Worm (Caenorhabditis elegans) whole organism, midembryonic: ENCODE measurements around the gene F38B2.4.

ENCODE experiments used
- T22C8.4 ChIP-seq: fragments of 200-800 bp; sonication (Bioruptor generic); IDR thresholded peaks from 2 replicates; pipeline ENCODE4 v1.3.6; 2022; ENCODE audit warnings: missing genetic modification characterization, missing compliant biosample characterization
- cog-1 ChIP-seq: sonication (generic microtip); optimal IDR thresholded peaks from 2 replicates; lab custom pipeline; 2016; ENCODE audit warnings: missing genetic modification characterization, missing compliant biosample characterization
- flt-1 ChIP-seq: fragments of 200-800 bp; sonication (Bioruptor generic); IDR thresholded peaks from 2 replicates; pipeline ENCODE4 v1.3.6; 2022; ENCODE audit warnings: missing genetic modification characterization, missing compliant biosample characterization
- klf-2 ChIP-seq: fragments of 200-800 bp; sonication (Bioruptor generic); conservative IDR thresholded peaks from 2 replicates; pipeline ENCODE4 v1.3.6; 2022; ENCODE audit warnings: missing genetic modification reagents, missing genetic modification characterization, missing compliant biosample characterization
- med-1 ChIP-seq: sonication (generic microtip); optimal IDR thresholded peaks from 2 replicates; lab custom pipeline; 2017; ENCODE audit warnings: missing genetic modification characterization, mild to moderate bottlenecking, missing compliant biosample characterization, antibody characterized with exemption, missing genetic modification reagents; ENCODE audit not compliant: insufficient read depth
- ref-1 ChIP-seq: fragments of 200-800 bp; sonication (Bioruptor generic); conservative IDR thresholded peaks from 2 replicates; pipeline ENCODE4 v1.3.6; 2022; ENCODE audit warnings: missing genetic modification reagents, missing genetic modification characterization, missing compliant biosample characterization
- tab-1 ChIP-seq: fragments of 200-800 bp; sonication (Bioruptor generic); IDR thresholded peaks from 2 replicates; pipeline ENCODE4 v1.3.6; 2022; ENCODE audit warnings: missing genetic modification characterization, missing compliant biosample characterization
- ztf-23 ChIP-seq: fragments of 200-800 bp; sonication (Bioruptor generic); IDR thresholded peaks from 2 replicates; pipeline ENCODE4 v1.3.6; 2022; ENCODE audit warnings: missing genetic modification reagents, missing genetic modification characterization, missing compliant biosample characterization
- ztf-29 ChIP-seq: fragments of 200-800 bp; sonication (Bioruptor generic); IDR thresholded peaks from 2 replicates; pipeline ENCODE4 v1.3.6; 2022; ENCODE audit warnings: missing genetic modification reagents, missing genetic modification characterization, missing compliant biosample characterization

Gene F38B2.4

DNA sequence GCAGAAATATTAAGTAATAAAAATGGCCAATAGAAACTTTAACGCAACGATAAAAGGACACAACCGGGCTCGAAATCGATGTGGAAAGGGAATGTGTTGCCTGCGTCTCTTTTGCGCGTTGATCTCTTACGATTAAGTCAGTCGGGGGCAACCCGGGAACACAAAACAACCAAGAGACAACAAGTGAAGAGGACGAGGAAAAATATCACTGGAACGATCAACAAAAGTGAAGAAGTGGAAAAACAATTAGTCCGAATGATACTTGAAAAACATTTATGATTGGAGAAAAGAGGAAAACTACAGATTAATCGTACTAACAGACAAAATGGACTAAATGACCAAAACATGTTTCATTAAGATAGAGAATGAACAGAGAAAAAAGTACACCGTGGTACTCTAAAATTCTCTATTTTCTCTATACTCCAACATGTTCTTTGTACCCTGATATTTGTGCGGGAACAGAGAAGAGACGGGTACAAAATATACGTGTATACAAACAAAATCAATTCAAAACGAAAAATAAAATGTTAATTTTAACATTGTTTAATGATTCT is 22.8 kb upstream of the F38B2.4 start, which contains the start of gene F08G12.5:
F08G12.5 (minus strand) TSS at position 1 of the 554 bp plus-strand sequence.
- TF ChIP-seq ztf-23 (GFP tag; lab: Robert Waterston, UW) (no peak), cog-1 (no peak), flt-1 (no peak), ref-1 (GFP tag; lab: Robert Waterston, UW) (no peak), med-1 (GFP tag; lab: Kevin White, UChicago) (no peak), ztf-29 (GFP tag; lab: Robert Waterston, UW) (no peak), tab-1 (GFP tag; lab: Robert Waterston, UW) (no peak), klf-2 (GFP tag; lab: Robert Waterston, UW) (no peak), T22C8.4 (GFP tag; lab: Robert Waterston, UW) (no peak)

DNA sequence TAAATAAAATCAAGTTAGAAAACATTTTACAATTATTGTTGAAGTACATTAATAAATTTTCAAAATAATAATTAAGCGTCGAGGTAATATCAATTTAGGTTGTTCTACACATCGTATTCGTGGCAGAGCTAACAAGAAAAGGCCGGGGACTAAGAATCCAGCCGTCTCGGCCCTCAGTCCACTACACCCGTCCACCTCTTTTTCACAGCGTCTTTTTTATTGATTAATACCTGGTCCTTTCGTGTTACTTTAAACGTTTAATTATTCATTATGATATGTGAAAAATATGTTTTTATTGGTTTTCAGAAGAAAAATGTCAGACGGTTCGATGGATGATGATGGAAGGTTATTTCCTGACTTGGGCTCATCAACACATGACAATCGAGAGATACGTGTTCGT is 19.5 kb upstream of the F38B2.4 start, which contains the start of gene vhl-1:
vhl-1 (plus strand) TSS at position 301 of the 400 bp plus-strand sequence.
- no peak for TF ChIP-seq klf-2 (GFP tag; lab: Robert Waterston, UW)
- no peak for TF ChIP-seq T22C8.4 (GFP tag; lab: Robert Waterston, UW)
- TF ChIP-seq ref-1 (GFP tag; lab: Robert Waterston, UW) = no peak
- TF ChIP-seq tab-1 (GFP tag; lab: Robert Waterston, UW) = no peak
- no peak for TF ChIP-seq ztf-23 (GFP tag; lab: Robert Waterston, UW)
- no peak for TF ChIP-seq cog-1
- no peak for TF ChIP-seq flt-1
- no peak for TF ChIP-seq med-1 (GFP tag; lab: Kevin White, UChicago)
- no peak for TF ChIP-seq ztf-29 (GFP tag; lab: Robert Waterston, UW)

DNA sequence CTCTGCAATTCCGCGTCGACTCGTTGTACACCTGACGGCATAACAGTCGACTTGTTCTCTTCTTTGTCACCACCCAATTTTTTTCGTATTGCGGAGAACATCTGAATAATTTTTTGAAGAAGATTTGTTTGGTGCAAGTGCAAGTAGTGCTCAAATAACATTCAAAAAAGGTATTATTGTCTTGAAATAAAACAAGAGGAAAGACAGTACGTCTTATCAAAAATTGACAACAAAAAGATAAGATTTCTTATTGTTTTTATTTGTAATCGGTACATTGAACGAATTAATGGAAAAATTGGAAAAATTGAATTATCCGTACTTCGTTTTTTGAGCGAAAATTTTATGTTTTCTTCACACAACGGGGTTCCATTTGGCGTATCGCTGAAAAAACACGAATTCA is 18.3 kb upstream of the F38B2.4 start, which contains the start of gene F08G12.1:
F08G12.1 (minus strand) TSS at position 101 of the 400 bp plus-strand sequence.
- TF ChIP-seq ztf-29 (GFP tag; lab: Robert Waterston, UW) (no peak), cog-1 (no peak), tab-1 (GFP tag; lab: Robert Waterston, UW) (no peak), ztf-23 (GFP tag; lab: Robert Waterston, UW) (no peak), ref-1 (GFP tag; lab: Robert Waterston, UW) (no peak), klf-2 (GFP tag; lab: Robert Waterston, UW) (no peak), T22C8.4 (GFP tag; lab: Robert Waterston, UW) (no peak), med-1 (GFP tag; lab: Kevin White, UChicago) (no peak), flt-1 (no peak)

ce11 chrX:11299642-11300307 is 12.3 kb upstream of the F38B2.4 start, which contains the start of the genes snrp-40.1 and F08G12.3:
snrp-40.1 (minus strand) TSS chrX:11299784.
F08G12.3 (plus strand) TSS chrX:11300257.
- TF ChIP-seq ref-1 (GFP tag; lab: Robert Waterston, UW) (no peak), cog-1 (peak; percentile 76), flt-1 (peak; percentile 46), ztf-29 (GFP tag; lab: Robert Waterston, UW) (no peak)

- TF ChIP-seq tab-1 (GFP tag; lab: Robert Waterston, UW) (peak; percentile 77), T22C8.4 (GFP tag; lab: Robert Waterston, UW) (no peak), klf-2 (GFP tag; lab: Robert Waterston, UW) (no peak)
These were observed 9.3 kb upstream of the F38B2.4 start, which contains the start of gene inx-2 for ce11 chrX:11296683-11297365. inx-2 (minus strand) TSS chrX:11296733.

DNA sequence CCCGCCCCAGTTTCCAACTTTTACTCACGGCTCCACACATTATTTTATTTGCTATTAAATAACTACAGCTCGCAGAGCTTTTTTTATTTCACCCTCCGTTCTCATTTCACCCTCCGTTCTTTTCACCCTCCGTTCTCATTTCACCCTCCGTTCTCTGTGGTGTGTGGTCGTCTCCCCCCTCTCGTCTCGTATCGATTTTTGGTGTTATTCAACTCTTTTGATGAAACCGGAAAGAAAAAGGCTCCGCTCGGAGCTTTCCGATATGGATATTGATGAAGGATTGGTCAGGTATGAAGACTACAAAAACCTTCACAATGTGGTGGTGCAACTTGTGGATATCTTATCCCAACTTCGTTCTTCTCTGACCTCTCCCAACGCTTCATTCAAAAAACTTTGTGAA is 3.0 kb upstream of the F38B2.4 start:
- TF ChIP-seq T22C8.4 (GFP tag; lab: Robert Waterston, UW) (peak; percentile 64), ztf-29 (GFP tag; lab: Robert Waterston, UW) (no peak), cog-1 (no peak), flt-1 (0 out of 2 replicates have a peak, but pooled peaks have one; percentile 28)

DNA sequence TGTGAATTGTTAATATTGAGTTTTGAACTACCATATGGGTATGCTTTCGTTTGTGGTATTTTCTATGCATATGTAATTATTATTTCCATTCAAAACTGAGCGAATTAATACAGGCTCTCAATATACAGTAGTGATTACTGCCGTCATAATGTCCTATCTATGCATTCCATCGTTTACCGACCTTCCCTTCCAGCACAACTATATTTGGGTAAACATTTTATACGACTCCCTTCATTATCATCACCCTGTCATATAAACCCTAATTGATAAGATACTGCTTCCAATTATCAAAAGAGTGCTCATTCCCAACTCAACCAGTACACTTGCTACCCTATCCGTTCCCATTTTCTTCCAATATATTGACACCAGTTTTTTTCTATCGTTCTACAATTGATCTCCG is 2.4 kb upstream of the F38B2.4 start:
- TF ChIP-seq cog-1 (no peak), T22C8.4 (GFP tag; lab: Robert Waterston, UW) (no peak), tab-1 (GFP tag; lab: Robert Waterston, UW) (no peak), flt-1 (no peak), med-1 (GFP tag; lab: Kevin White, UChicago) (no peak), ref-1 (GFP tag; lab: Robert Waterston, UW) (no peak)

ce11 chrX:11286246-11286645 is 1.3 kb downstream of the F38B2.4 start, which contains the start of gene F38B2.3:
F38B2.3 (minus strand) TSS chrX:11286346.
- TF ChIP-seq tab-1 (GFP tag; lab: Robert Waterston, UW) (no peak), ztf-29 (GFP tag; lab: Robert Waterston, UW) (no peak), ref-1 (GFP tag; lab: Robert Waterston, UW) (no peak), klf-2 (GFP tag; lab: Robert Waterston, UW) (no peak), flt-1 (no peak), cog-1 (no peak), T22C8.4 (GFP tag; lab: Robert Waterston, UW) (no peak), ztf-23 (GFP tag; lab: Robert Waterston, UW) (no peak), med-1 (GFP tag; lab: Kevin White, UChicago) (no peak)

DNA sequence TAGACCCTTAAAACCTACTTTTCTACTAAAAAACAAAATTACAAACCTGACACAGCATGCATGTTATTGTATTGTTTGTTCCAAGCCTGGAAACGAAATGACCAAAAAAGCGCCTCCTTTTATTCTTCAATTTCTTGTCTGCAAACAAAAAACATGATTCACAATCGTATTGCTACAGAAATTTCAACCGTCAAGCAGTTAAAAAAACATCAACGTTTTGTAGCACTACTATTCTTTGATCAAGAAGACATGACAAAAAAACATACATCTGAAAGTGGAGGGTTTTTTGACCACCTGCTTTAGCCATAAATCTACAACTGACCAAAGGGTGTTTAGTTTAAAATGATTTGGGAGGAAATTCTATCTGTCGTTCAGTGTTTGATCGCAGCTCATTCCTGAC is 6.4 kb downstream of the F38B2.4 start, which contains the start of gene F38B2.6:
F38B2.6 (minus strand) TSS at position 101 of the 400 bp plus-strand sequence.
- no peak for TF ChIP-seq T22C8.4 (GFP tag; lab: Robert Waterston, UW)
- TF ChIP-seq ref-1 (GFP tag; lab: Robert Waterston, UW) = no peak
- no peak for TF ChIP-seq tab-1 (GFP tag; lab: Robert Waterston, UW)
- TF ChIP-seq ztf-23 (GFP tag; lab: Robert Waterston, UW) = no peak
- no peak for TF ChIP-seq cog-1
- no peak for TF ChIP-seq klf-2 (GFP tag; lab: Robert Waterston, UW)
- TF ChIP-seq med-1 (GFP tag; lab: Kevin White, UChicago) = no peak
- no peak for TF ChIP-seq ztf-29 (GFP tag; lab: Robert Waterston, UW)
- TF ChIP-seq flt-1 = no peak
